Fruit fly (Drosophila melanogaster): ENCODE data around the gene CG34323.
A peak's percentile ranks its signal among the peaks of the same experiment; 100 is the strongest.

CG34323 gene

dm6 chrX:12090195-12090784 is 20.1 kb downstream of the CG34323 start (continued):
- TF ChIP-seq row (GFP tag; IDR thresholded peaks at IDR 0.05) (peak; percentile 32; the same call in 1 of the 3 replicates), CG32532 (GFP tag; IDR thresholded peaks at IDR 0.05) (no peak; the same call in 1 of the 2 replicates), shn (GFP tag; optimal IDR thresholded peaks at IDR 0.05) (no peak), Gsc (GFP tag; IDR thresholded peaks at IDR 0.05) (no peak), CG10321 (GFP tag; IDR thresholded peaks at IDR 0.05) (peak; percentile 63), CG12769 (tag; optimal IDR thresholded peaks at IDR 0.05) (no peak), scrt (GFP tag; optimal IDR thresholded peaks at IDR 0.05) (no peak), ap (GFP tag; IDR thresholded peaks at IDR 0.05) (no peak), br (optimal IDR thresholded peaks at IDR 0.05) (no peak), crp (GFP tag; optimal IDR thresholded peaks at IDR 0.05) (no peak), Hey (tag; optimal IDR thresholded peaks at IDR 0.05) (no peak), PHDP (tag; optimal IDR thresholded peaks at IDR 0.05) (peak; percentile 20), az2 (GFP tag; optimal IDR thresholded peaks at IDR 0.05) (no peak), Aef1 (GFP tag; IDR thresholded peaks at IDR 0.05) (no peak), knrl (GFP tag; IDR thresholded peaks at IDR 0.05; ENCODE audit: partially characterized antibody) (no peak), CG31388 (GFP tag; optimal IDR thresholded peaks at IDR 0.05) (no peak), Fer2 (tag; optimal IDR thresholded peaks at IDR 0.05) (no peak), en (GFP tag; optimal IDR thresholded peaks at IDR 0.05) (no peak), Stat92E (GFP tag; optimal IDR thresholded peaks at IDR 0.05) (no peak), CG10274 (GFP tag; optimal IDR thresholded peaks at IDR 0.05) (no peak), croc (GFP tag; conservative IDR thresholded peaks at IDR 0.05) (no peak), CG18011 (GFP tag; optimal IDR thresholded peaks at IDR 0.05) (no peak), lbe (GFP tag; optimal IDR thresholded peaks at IDR 0.05) (no peak), hth (optimal IDR thresholded peaks at IDR 0.05) (no peak), CG3281 (GFP tag; optimal IDR thresholded peaks at IDR 0.05) (no peak), CG4820 (GFP tag; optimal IDR thresholded peaks at IDR 0.05) (peak; percentile 2), CG34422 (GFP tag; IDR thresholded peaks at IDR 0.05) (no peak), CG2199 (GFP tag; IDR thresholded peaks at IDR 0.05) (no peak), CG8924 (tag; optimal IDR thresholded peaks at IDR 0.05) (peak; percentile 46), wor (GFP tag; IDR thresholded peaks at IDR 0.05) (no peak), CG12071 (GFP tag; optimal IDR thresholded peaks at IDR 0.05) (no peak), CG12219 (GFP tag; optimal IDR thresholded peaks at IDR 0.05) (no peak), phol (tag; optimal IDR thresholded peaks at IDR 0.05) (peak; percentile 50), cg (GFP tag; optimal IDR thresholded peaks at IDR 0.05) (no peak), CG6813 (GFP tag; optimal IDR thresholded peaks at IDR 0.05) (no peak), CG11093 (GFP tag; IDR thresholded peaks at IDR 0.05) (no peak), exex (tag; optimal IDR thresholded peaks at IDR 0.05) (no peak), tna (GFP tag; IDR thresholded peaks at IDR 0.05; ENCODE audit: partially characterized antibody) (no peak), CG13424 (tag; optimal IDR thresholded peaks at IDR 0.05) (peak; percentile 10), Bteb2 (GFP tag; optimal IDR thresholded peaks at IDR 0.05) (no peak), CG9727 (GFP tag; optimal IDR thresholded peaks at IDR 0.05) (peak; percentile 35), crol (GFP tag; IDR thresholded peaks at IDR 0.05) (peak; percentile 56), slp2 (GFP tag; optimal IDR thresholded peaks at IDR 0.05) (no peak), CG7928 (GFP tag; optimal IDR thresholded peaks at IDR 0.05) (no peak), Poxn (GFP tag; IDR thresholded peaks at IDR 0.05) (no peak), NC2α (GFP tag; optimal IDR thresholded peaks at IDR 0.05) (no peak), p53 (GFP tag; optimal IDR thresholded peaks at IDR 0.05) (no peak), Taf1 (GFP tag; IDR thresholded peaks at IDR 0.05) (no peak), CG15011 (GFP tag; optimal IDR thresholded peaks at IDR 0.05) (no peak), E2f2 (GFP tag; IDR thresholded peaks at IDR 0.05) (no peak), CoRest (tag; optimal IDR thresholded peaks at IDR 0.05) (peak; percentile 37)

Measured in whole organism, embryonic.